Worm (Caenorhabditis elegans) whole organism, L4 larva: ENCODE measurements around the gene aptf-4.

ENCODE experiments used
- R02D3.7 ChIP-seq: fragments of 150-350 bp; sonication (generic microtip); optimal IDR thresholded peaks from 3 replicates; lab custom pipeline; 2014; ENCODE audit warnings: missing biosample characterization, missing genetic modification characterization
- ZK337.2 ChIP-seq: fragments of 200-800 bp; sonication (Bioruptor generic); IDR thresholded peaks from 2 replicates; pipeline ENCODE4 v1.3.6; 2022; ENCODE audit warnings: missing genetic modification reagents, missing genetic modification characterization, missing compliant biosample characterization
- attf-4 ChIP-seq: sonication (generic microtip); optimal IDR thresholded peaks from 3 replicates; lab custom pipeline; 2017; ENCODE audit warnings: missing biosample characterization, missing genetic modification characterization
- ceh-32 ChIP-seq: sonication (generic microtip); optimal IDR thresholded peaks from 2 replicates; lab custom pipeline; 2016; ENCODE audit warnings: mild to moderate bottlenecking, missing genetic modification characterization, missing compliant biosample characterization; ENCODE audit not compliant: poor library complexity
- ceh-82 ChIP-seq: sonication (generic microtip); optimal IDR thresholded peaks from 2 replicates; lab custom pipeline; 2017; ENCODE audit warnings: missing biosample characterization, missing genetic modification characterization
- nhr-237 ChIP-seq: sonication (generic microtip); optimal IDR thresholded peaks from 2 replicates; lab custom pipeline; 2017; ENCODE audit warnings: missing biosample characterization, missing genetic modification characterization
- nhr-41 ChIP-seq: fragments of 200-800 bp; sonication (Bioruptor generic); IDR thresholded peaks from 2 replicates; pipeline ENCODE4 v1.3.6; 2022; ENCODE audit warnings: missing genetic modification reagents, missing genetic modification characterization, missing compliant biosample characterization
- unc-62 ChIP-seq, 3 experiments: fragments of 150-350 bp in 1 of 3; sonication (generic microtip); optimal IDR thresholded peaks in 2 of 3; peaks in 1 of 3; 1 replicate in 1 of 3; 2 replicates in 2 of 3; lab custom pipeline; 2014 to 2017; ENCODE audit warnings: missing biosample characterization in 3 of 3, missing genetic modification characterization in 3 of 3, missing genetic modification reagents in 3 of 3, missing genotype in 1 of 3

DNA sequence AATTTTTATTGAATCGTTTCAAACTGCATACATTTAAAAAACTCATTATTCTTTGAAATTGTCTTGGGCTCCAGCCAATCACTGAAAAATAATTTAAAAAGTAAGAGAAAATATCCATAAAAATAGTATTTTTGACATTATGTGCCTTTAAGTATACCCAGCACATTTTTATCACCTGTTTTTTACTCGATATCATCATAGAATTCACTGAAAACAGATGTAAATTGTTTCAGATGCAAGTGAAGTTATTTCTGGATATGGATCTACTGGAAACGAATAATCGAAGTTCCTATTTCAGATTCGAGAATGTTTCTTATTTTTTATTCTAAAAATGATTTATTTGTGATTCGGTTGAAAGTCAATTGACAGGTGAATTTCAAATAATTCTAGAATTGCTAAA lies 36.2 kb upstream of the aptf-4 start:
- no peak for TF ChIP-seq ZK337.2
- no peak for TF ChIP-seq nhr-41 (GFP tag; lab: Robert Waterston, UW)
- TF ChIP-seq ceh-32 (tag; lab: Kevin White, UChicago): no peak
- TF ChIP-seq R02D3.7 (tag; lab: Kevin White, UChicago): no peak
- no peak for TF ChIP-seq attf-4 (tag; lab: Kevin White, UChicago)
- no peak for TF ChIP-seq unc-62 (GFP tag; optimal IDR thresholded peaks at IDR 0.05 in 1 of 2; lab: Kevin White, UChicago)
- no peak for TF ChIP-seq unc-62 (tag; optimal IDR thresholded peaks at IDR 0.05; lab: Kevin White, UChicago)
- no peak for TF ChIP-seq nhr-237 (tag; lab: Kevin White, UChicago)
- TF ChIP-seq ceh-82 (tag; lab: Kevin White, UChicago): no peak
